Fruit fly (Drosophila melanogaster) whole organism, pupa: ENCODE results near the gene CG3698.

ENCODE experiments used
- CG10348 ChIP-seq: fragments of 200-800 bp; sonication (Bioruptor generic); IDR thresholded peaks from 2 replicates; pipeline ENCODE4 v1.3.6; 2022; ENCODE audit warnings: missing biosample characterization, missing genetic modification characterization
- CG12605 ChIP-seq: fragments of 200-800 bp; sonication (Bioruptor generic); IDR thresholded peaks from 2 replicates; pipeline ENCODE4 v1.3.6; 2022; ENCODE audit warnings: missing biosample characterization, missing genetic modification characterization
- CG13204 ChIP-seq: fragments of 200-800 bp; sonication (Bioruptor generic); optimal IDR thresholded peaks from 2 replicates; lab custom pipeline; 2018; ENCODE audit warnings: missing biosample characterization, mild to moderate bottlenecking, missing genetic modification characterization, moderate library complexity
- CG14655 ChIP-seq: fragments of 200-800 bp; sonication (Bioruptor generic); optimal IDR thresholded peaks from 3 replicates; lab custom pipeline; 2017; ENCODE audit warnings: mild to moderate bottlenecking, missing biosample characterization, missing genetic modification reagents, missing genetic modification characterization
- CG15710 ChIP-seq: fragments of 200-800 bp; sonication (Bioruptor generic); optimal IDR thresholded peaks from 2 replicates; lab custom pipeline; 2018; ENCODE audit warnings: missing biosample characterization, mild to moderate bottlenecking, missing genetic modification characterization, moderate library complexity
- CG17806 ChIP-seq: fragments of 200-800 bp; sonication (Bioruptor generic); optimal IDR thresholded peaks from 2 replicates; lab custom pipeline; 2018; ENCODE audit warnings: missing biosample characterization, mild to moderate bottlenecking, missing genetic modification characterization, moderate library complexity
- CG32121 ChIP-seq: fragments of 200-800 bp; sonication (Bioruptor generic); IDR thresholded peaks from 2 replicates; pipeline ENCODE4 v1.3.6; 2022; ENCODE audit warnings: missing biosample characterization, missing genetic modification characterization
- CG34367 ChIP-seq: fragments of 200-800 bp; sonication (Bioruptor generic); optimal IDR thresholded peaks from 2 replicates; lab custom pipeline; 2018; ENCODE audit warnings: missing biosample characterization, mild to moderate bottlenecking, missing genetic modification characterization
- CG4496 ChIP-seq: fragments of 200-800 bp; sonication (Bioruptor generic); IDR thresholded peaks from 3 replicates; pipeline ENCODE4 v1.3.6; 2022; ENCODE audit warnings: missing biosample characterization, missing genetic modification characterization
- CG8159 ChIP-seq: fragments of 200-800 bp; sonication (Bioruptor generic); optimal IDR thresholded peaks from 3 replicates; lab custom pipeline; 2018; ENCODE audit warnings: missing biosample characterization, mild to moderate bottlenecking, missing genetic modification characterization, moderate library complexity
- CG8301 ChIP-seq: fragments of 200-800 bp; sonication (Bioruptor generic); optimal IDR thresholded peaks from 2 replicates; lab custom pipeline; 2018; ENCODE audit warnings: missing biosample characterization, mild to moderate bottlenecking, missing genetic modification characterization
- CG9948 ChIP-seq: fragments of 200-800 bp; sonication (Bioruptor generic); optimal IDR thresholded peaks from 2 replicates; lab custom pipeline; 2018; ENCODE audit warnings: missing biosample characterization, mild to moderate bottlenecking, missing genetic modification characterization, moderate library complexity
- D1 ChIP-seq: fragments of 200-800 bp; sonication (Bioruptor generic); optimal IDR thresholded peaks from 2 replicates; lab custom pipeline; 2018; ENCODE audit warnings: missing biosample characterization, mild to moderate bottlenecking, missing genetic modification characterization, moderate library complexity
- EcR ChIP-seq: fragments of 200-800 bp; sonication (Bioruptor generic); optimal IDR thresholded peaks from 3 replicates; lab custom pipeline; 2019; ENCODE audit warnings: missing biosample characterization, missing genetic modification characterization, mild to moderate bottlenecking, moderate library complexity, missing genetic modification reagents
- Ets98B ChIP-seq: fragments of 200-800 bp; sonication (Bioruptor generic); IDR thresholded peaks from 2 replicates; pipeline ENCODE4 v1.3.6; 2022; ENCODE audit warnings: missing biosample characterization, missing genetic modification characterization
- Pif1A ChIP-seq: fragments of 200-800 bp; sonication (Bioruptor generic); optimal IDR thresholded peaks from 3 replicates; lab custom pipeline; 2016; ENCODE audit warnings: missing biosample characterization, missing genetic modification characterization
- Pif1B ChIP-seq: fragments of 200-800 bp; sonication (Bioruptor generic); optimal IDR thresholded peaks from 3 replicates; lab custom pipeline; 2016; ENCODE audit warnings: missing biosample characterization, missing genetic modification characterization
- Snoo ChIP-seq: fragments of 200-800 bp; sonication (Bioruptor generic); optimal IDR thresholded peaks from 3 replicates; lab custom pipeline; 2017; ENCODE audit warnings: missing biosample characterization, mild to moderate bottlenecking, missing genetic modification characterization, inconsistent platforms
- gl ChIP-seq: fragments of 200-800 bp; sonication (Bioruptor generic); optimal IDR thresholded peaks from 2 replicates; lab custom pipeline; 2018; ENCODE audit warnings: missing biosample characterization, mild to moderate bottlenecking, missing genetic modification characterization
- rn ChIP-seq: fragments of 200-800 bp; sonication (Bioruptor generic); IDR thresholded peaks from 2 replicates; pipeline ENCODE4 v1.3.6; 2022; ENCODE audit warnings: missing biosample characterization, missing genetic modification characterization

CG3698 gene

DNA sequence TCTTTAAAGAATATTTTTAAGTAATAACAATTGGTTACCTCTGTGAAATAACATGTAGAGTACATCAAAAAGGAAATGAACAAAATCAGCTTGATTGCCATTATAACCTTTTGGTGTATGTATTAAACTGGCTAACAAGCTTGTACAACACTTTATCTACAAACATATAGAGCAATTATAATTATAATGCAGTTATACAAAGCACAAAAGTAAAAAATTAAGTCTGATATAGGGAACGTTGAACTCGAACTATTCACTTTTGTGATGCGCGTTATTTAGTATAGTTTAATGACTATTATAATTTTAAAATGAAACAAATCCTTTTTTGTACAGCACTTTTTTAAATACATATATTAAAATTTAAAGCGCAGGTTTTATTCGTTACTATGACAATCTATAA lies 42.6 kb downstream of the CG3698 start, which contains the start of gene CG33912:
CG33912 (minus strand) TSS at position 101 of the 400 bp plus-strand sequence.
- TF ChIP-seq CG9948 (no peak), CG10348 (GFP tag; lab: Robert Waterston, UW) (no peak), Pif1B (no peak), Pif1A (no peak), CG34367 (tag; lab: Kevin White, UChicago) (no peak), rn (GFP tag; lab: Robert Waterston, UW) (no peak), CG4496 (GFP tag; lab: Robert Waterston, UW) (no peak), CG15710 (tag; lab: Kevin White, UChicago) (no peak), CG8159 (tag; lab: Kevin White, UChicago) (no peak), Ets98B (GFP tag; lab: Robert Waterston, UW) (no peak), gl (tag; lab: Kevin White, UChicago) (no peak)

DNA sequence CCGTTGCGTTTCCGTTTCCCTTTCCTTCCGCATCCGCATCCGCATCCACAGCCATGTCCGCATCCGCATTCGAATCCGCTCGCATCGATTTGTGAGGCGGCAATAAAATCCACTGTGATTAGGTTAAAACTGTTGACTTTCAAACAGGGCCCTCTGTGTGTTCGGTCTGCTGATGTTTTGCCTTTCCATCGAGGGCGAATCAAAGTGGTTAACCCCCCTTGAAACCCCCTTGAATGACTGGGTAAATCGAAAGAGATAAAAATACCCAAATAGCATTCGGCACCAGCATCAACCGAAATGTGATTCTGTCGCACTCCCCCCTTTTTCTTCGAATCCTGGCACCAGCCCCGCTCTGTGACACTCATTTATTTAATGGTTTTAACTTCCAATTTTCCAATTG lies 45.2 kb downstream of the CG3698 start:
- no peak for TF ChIP-seq rn (GFP tag; lab: Robert Waterston, UW)
- no peak for TF ChIP-seq CG4496 (GFP tag; lab: Robert Waterston, UW)
- TF ChIP-seq CG12605 (GFP tag; lab: Robert Waterston, UW), result no peak
- no peak for TF ChIP-seq CG10348 (GFP tag; lab: Robert Waterston, UW)
- no peak for TF ChIP-seq EcR (GFP tag; lab: Kevin White, UChicago)
- no peak for TF ChIP-seq gl (tag; lab: Kevin White, UChicago)
- no peak for TF ChIP-seq Pif1A
- no peak for TF ChIP-seq CG13204 (GFP tag; lab: Kevin White, UChicago)
- TF ChIP-seq CG34367 (tag; lab: Kevin White, UChicago), result no peak
- no peak for TF ChIP-seq CG32121 (GFP tag; lab: Robert Waterston, UW)
- TF ChIP-seq CG17806 (tag; lab: Kevin White, UChicago), result no peak
- no peak for TF ChIP-seq CG15710 (tag; lab: Kevin White, UChicago)
- no peak for TF ChIP-seq CG8301 (tag; lab: Kevin White, UChicago)
- no peak for TF ChIP-seq D1

DNA sequence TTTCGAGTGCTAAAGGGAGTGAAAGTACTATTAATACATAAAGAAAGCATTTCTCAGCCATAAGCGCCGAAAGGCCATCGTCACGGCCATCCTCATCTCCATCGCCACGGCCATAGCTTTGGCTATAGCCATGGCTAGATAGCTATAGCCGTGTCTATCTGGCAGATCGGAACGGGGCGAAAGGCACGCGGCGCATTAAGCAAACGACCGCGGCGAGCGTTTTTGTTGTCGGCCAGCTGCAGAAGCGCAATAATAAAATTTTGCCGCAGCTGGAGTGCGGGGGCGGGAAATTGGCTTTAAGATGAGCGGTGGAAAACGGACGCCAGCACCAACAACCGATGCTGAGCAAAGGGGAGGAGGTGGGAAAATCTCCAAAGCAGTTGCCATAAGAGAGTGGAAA lies 47.8 kb downstream of the CG3698 start:
- TF ChIP-seq CG15710 (tag; lab: Kevin White, UChicago), result no peak
- no peak for TF ChIP-seq D1
- TF ChIP-seq, all 21 proteins: peak for 0

DNA sequence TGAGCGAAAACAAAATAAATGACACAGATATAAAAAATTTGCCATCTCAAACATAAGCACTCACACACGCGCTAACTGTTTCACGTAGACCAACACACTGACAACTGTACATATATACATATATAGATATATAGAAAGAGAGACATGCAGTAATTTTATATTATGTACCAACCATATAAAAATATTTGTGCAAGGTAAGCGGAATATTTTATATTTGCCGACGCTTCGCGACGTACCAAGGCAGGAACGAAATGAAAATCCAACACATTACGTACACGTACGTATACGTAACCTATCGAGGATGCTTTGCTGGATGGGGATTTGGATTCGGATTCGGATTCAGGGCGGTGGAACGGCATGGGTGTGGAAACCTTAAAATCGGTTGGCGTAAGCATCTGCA lies 49.6 kb downstream of the CG3698 start:
- no peak for TF ChIP-seq CG34367 (tag; lab: Kevin White, UChicago)
- no peak for TF ChIP-seq gl (tag; lab: Kevin White, UChicago)
- no peak for TF ChIP-seq Ets98B (GFP tag; lab: Robert Waterston, UW)
- no peak for TF ChIP-seq CG12605 (GFP tag; lab: Robert Waterston, UW)

DNA sequence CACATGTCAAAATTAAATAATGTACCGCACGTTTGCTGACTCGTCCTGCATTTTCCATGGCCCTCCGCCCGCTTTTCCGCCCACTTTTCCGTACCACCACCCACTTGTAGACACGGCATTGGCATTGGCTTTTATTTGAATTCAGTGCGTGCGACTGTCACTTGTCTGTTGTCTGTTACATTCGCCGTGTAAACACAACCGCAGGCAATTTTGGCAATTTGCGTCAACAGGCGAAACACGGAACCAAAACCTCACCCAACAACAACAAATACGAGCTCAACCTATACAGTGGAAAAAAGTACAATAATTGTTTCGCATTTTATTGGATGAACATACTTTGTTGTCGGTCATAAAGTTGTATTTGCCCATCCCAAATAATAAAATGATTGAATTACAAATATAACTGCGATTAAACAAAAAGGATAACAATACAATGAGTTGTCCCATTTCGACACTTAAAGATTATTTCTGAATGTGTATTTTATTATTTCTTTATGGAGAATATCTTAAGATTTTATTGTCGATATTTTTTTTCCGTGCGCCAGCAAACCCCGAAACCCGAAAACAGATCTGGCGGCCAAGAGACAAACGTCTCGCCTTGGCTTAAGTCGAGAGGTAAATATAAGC lies 50.8 kb downstream of the CG3698 start:
- no peak for TF ChIP-seq EcR (GFP tag; lab: Kevin White, UChicago)
- TF ChIP-seq Snoo (tag; lab: Kevin White, UChicago), result peak; percentile 4
- no peak for TF ChIP-seq D1
- TF ChIP-seq Pif1B, result no peak
- peak; percentile 5 for TF ChIP-seq CG14655 (GFP tag; lab: Kevin White, UChicago)
- TF ChIP-seq CG13204 (GFP tag; lab: Kevin White, UChicago), result no peak
